Worm (Caenorhabditis elegans) whole organism, young adult: Measurements from ENCODE around the gene R05G6.5.

ENCODE experiments used
- B0261.1 ChIP-seq: sonication (generic microtip); optimal IDR thresholded peaks from 2 replicates; lab custom pipeline; 2016; ENCODE audit warnings: mild to moderate bottlenecking, missing genetic modification characterization, moderate library complexity, missing compliant biosample characterization
- B0336.3 ChIP-seq: fragments of 200-800 bp; sonication (Bioruptor generic); IDR thresholded peaks from 2 replicates; pipeline ENCODE4 v1.3.6; 2022; ENCODE audit warnings: missing genetic modification characterization, missing compliant biosample characterization
- F37B4.10 ChIP-seq: fragments of 200-800 bp; sonication (Bioruptor generic); IDR thresholded peaks from 2 replicates; pipeline ENCODE4 v1.3.6; 2022; ENCODE audit warnings: missing genetic modification characterization, missing compliant biosample characterization
- F55B11.4 ChIP-seq: sonication (generic microtip); optimal IDR thresholded peaks from 2 replicates; lab custom pipeline; 2016; ENCODE audit warnings: missing compliant biosample characterization, missing genetic modification characterization, borderline replicate concordance; ENCODE audit not compliant: insufficient read depth
- T26A5.8 ChIP-seq: sonication (generic microtip); optimal IDR thresholded peaks from 2 replicates; lab custom pipeline; 2016; ENCODE audit warnings: missing genetic modification characterization, missing compliant biosample characterization
- Y56A3A.18 ChIP-seq: fragments of 200-800 bp; sonication (Bioruptor generic); IDR thresholded peaks from 2 replicates; pipeline ENCODE4 v1.3.6; 2022; ENCODE audit warnings: missing genetic modification reagents, missing genetic modification characterization, missing compliant biosample characterization
- aptf-2 ChIP-seq: fragments of 200-800 bp; sonication (Bioruptor generic); conservative IDR thresholded peaks from 2 replicates; pipeline ENCODE4 v1.3.6; 2022; ENCODE audit warnings: missing genetic modification reagents, missing genetic modification characterization, missing compliant biosample characterization
- atf-7 ChIP-seq: sonication (generic microtip); optimal IDR thresholded peaks from 2 replicates; lab custom pipeline; 2017; ENCODE audit warnings: mild to moderate bottlenecking, missing genetic modification characterization, missing compliant biosample characterization
- attf-5 ChIP-seq: fragments of 200-800 bp; sonication (Bioruptor generic); optimal IDR thresholded peaks from 2 replicates; lab custom pipeline; 2018; ENCODE audit warnings: mild to moderate bottlenecking, missing genetic modification characterization, missing compliant biosample characterization
- ccch-3 ChIP-seq: fragments of 200-800 bp; sonication (Bioruptor generic); optimal IDR thresholded peaks from 2 replicates; lab custom pipeline; 2018; ENCODE audit warnings: mild to moderate bottlenecking, missing genetic modification characterization, missing compliant biosample characterization
- cebp-1 ChIP-seq, 2 experiments: fragments of 200-800 bp in 1 of 2; sonication (Bioruptor generic) in 1 of 2; sonication (generic microtip) in 1 of 2; IDR thresholded peaks in 1 of 2; optimal IDR thresholded peaks in 1 of 2; 2 replicates each; pipeline versions ENCODE4 v1.3.6 to Lab custom; 2017 to 2022; ENCODE audit warnings: missing compliant biosample characterization in 2 of 2, missing genetic modification characterization in 2 of 2, mild to moderate bottlenecking in 1 of 2, missing genetic modification reagents in 1 of 2, moderate library complexity in 1 of 2
- die-1 ChIP-seq: sonication (generic microtip); optimal IDR thresholded peaks from 2 replicates; lab custom pipeline; 2016; ENCODE audit warnings: missing genotype, mild to moderate bottlenecking, missing genetic modification characterization, missing compliant biosample characterization
- dpl-1 ChIP-seq: fragments of 150-350 bp; optimal IDR thresholded peaks from 2 replicates; lab custom pipeline; 2014; ENCODE audit warnings: missing biosample characterization, missing genetic modification reagents, missing genetic modification characterization
- efl-1 ChIP-seq: fragments of 150-350 bp; optimal IDR thresholded peaks from 2 replicates; lab custom pipeline; 2014; ENCODE audit warnings: missing biosample characterization, missing genetic modification reagents, missing genetic modification characterization
- egrh-3 ChIP-seq: fragments of 200-800 bp; sonication (Bioruptor generic); IDR thresholded peaks from 2 replicates; pipeline ENCODE4 v1.3.6; 2022; ENCODE audit warnings: missing genetic modification reagents, missing genetic modification characterization, missing compliant biosample characterization
- ekl-4 ChIP-seq: fragments of 200-800 bp; sonication (Bioruptor generic); IDR thresholded peaks from 2 replicates; pipeline ENCODE4 v1.3.6; 2022; ENCODE audit warnings: missing genetic modification reagents, missing genetic modification characterization, missing compliant biosample characterization
- gei-17 ChIP-seq: fragments of 200-800 bp; sonication (Bioruptor generic); optimal IDR thresholded peaks from 2 replicates; lab custom pipeline; 2018; ENCODE audit warnings: mild to moderate bottlenecking, missing genetic modification characterization, missing compliant biosample characterization
- him-1 ChIP-seq: sonication (generic microtip); optimal IDR thresholded peaks from 2 replicates; lab custom pipeline; 2016; ENCODE audit warnings: missing genotype, missing genetic modification reagents, missing genetic modification characterization, missing compliant biosample characterization
- hlh-12 ChIP-seq: sonication (generic microtip); optimal IDR thresholded peaks from 2 replicates; lab custom pipeline; 2016; ENCODE audit warnings: missing genetic modification characterization, missing compliant biosample characterization
- hlh-26 ChIP-seq: fragments of 200-800 bp; sonication (Bioruptor generic); conservative IDR thresholded peaks from 2 replicates; pipeline ENCODE4 v1.3.6; 2022; ENCODE audit warnings: missing genetic modification reagents, missing genetic modification characterization, missing compliant biosample characterization
- hrde-1 ChIP-seq: sonication (generic microtip); optimal IDR thresholded peaks from 2 replicates; lab custom pipeline; 2016; ENCODE audit warnings: missing genetic modification characterization, mild to moderate bottlenecking, missing compliant biosample characterization, moderate library complexity, missing genotype, missing genetic modification reagents, borderline replicate concordance
- lin-40 ChIP-seq: sonication (generic microtip); optimal IDR thresholded peaks from 2 replicates; lab custom pipeline; 2016; ENCODE audit warnings: missing genetic modification characterization, mild to moderate bottlenecking, missing compliant biosample characterization, missing genotype, missing genetic modification reagents
- madf-10 ChIP-seq: sonication (generic microtip); optimal IDR thresholded peaks from 2 replicates; lab custom pipeline; 2016; ENCODE audit warnings: mild to moderate bottlenecking, missing genetic modification characterization, missing compliant biosample characterization
- madf-8 ChIP-seq: fragments of 200-800 bp; sonication (Bioruptor generic); conservative IDR thresholded peaks from 2 replicates; pipeline ENCODE4 v1.3.6; 2022; ENCODE audit warnings: missing genetic modification reagents, missing genetic modification characterization, missing compliant biosample characterization
- mel-28 ChIP-seq: sonication (generic microtip); optimal IDR thresholded peaks from 2 replicates; lab custom pipeline; 2016; ENCODE audit warnings: borderline replicate concordance, mild to moderate bottlenecking, missing genetic modification characterization, missing compliant biosample characterization
- mes-4 ChIP-seq: sonication (generic microtip); optimal IDR thresholded peaks from 2 replicates; lab custom pipeline; 2016; ENCODE audit warnings: missing genotype, missing genetic modification characterization, missing compliant biosample characterization
- nhr-179 ChIP-seq: sonication (generic microtip); optimal IDR thresholded peaks from 2 replicates; lab custom pipeline; 2016; ENCODE audit warnings: mild to moderate bottlenecking, missing genetic modification characterization, missing compliant biosample characterization
- nhr-80 ChIP-seq: sonication (generic microtip); optimal IDR thresholded peaks from 2 replicates; lab custom pipeline; 2016; ENCODE audit warnings: missing genetic modification characterization, missing compliant biosample characterization
- pha-4 ChIP-seq: fragments of 150-350 bp; sonication (generic microtip); optimal IDR thresholded peaks from 2 replicates; lab custom pipeline; 2014; ENCODE audit warnings: missing biosample characterization, missing genetic modification reagents, missing genetic modification characterization
- rec-8 ChIP-seq, 2 experiments: sonication (generic microtip); optimal IDR thresholded peaks; 2 replicates each; lab custom pipeline; 2016; ENCODE audit warnings: mild to moderate bottlenecking in 2 of 2, missing genetic modification characterization in 2 of 2, missing genetic modification reagents in 2 of 2, missing genotype in 2 of 2, missing biosample characterization in 1 of 2, missing compliant biosample characterization in 1 of 2, moderate library complexity in 1 of 2
- repo-1 ChIP-seq: sonication (generic microtip); optimal IDR thresholded peaks from 2 replicates; lab custom pipeline; 2017; ENCODE audit warnings: mild to moderate bottlenecking, missing genetic modification characterization, missing compliant biosample characterization
- snpc-1.1 ChIP-seq: sonication (generic microtip); optimal IDR thresholded peaks from 2 replicates; lab custom pipeline; 2017; ENCODE audit warnings: missing genetic modification characterization, mild to moderate bottlenecking, missing compliant biosample characterization, antibody characterized with exemption, moderate library complexity, missing genotype, missing genetic modification reagents; ENCODE audit not compliant: insufficient read depth
- snpc-4 ChIP-seq, 5 experiments: fragments of 150-350 bp in 1 of 5; sonication (generic microtip) in 4 of 5; optimal IDR thresholded peaks; 2 replicates each; lab custom pipeline; 2014 to 2018; ENCODE audit warnings: missing genetic modification characterization in 5 of 5, missing biosample characterization in 3 of 5, antibody characterized with exemption in 2 of 5, mild to moderate bottlenecking in 2 of 5, missing compliant biosample characterization in 2 of 5, missing genotype in 2 of 5, moderate library complexity in 2 of 5, missing genetic modification reagents in 1 of 5
- somi-1 ChIP-seq: fragments of 200-800 bp; sonication (Bioruptor generic); optimal IDR thresholded peaks from 2 replicates; lab custom pipeline; 2018; ENCODE audit warnings: mild to moderate bottlenecking, missing genetic modification characterization, missing compliant biosample characterization
- sptf-2 ChIP-seq: fragments of 200-800 bp; sonication (Bioruptor generic); optimal IDR thresholded peaks from 2 replicates; lab custom pipeline; 2018; ENCODE audit warnings: mild to moderate bottlenecking, missing genetic modification characterization, missing compliant biosample characterization
- ztf-18 ChIP-seq: sonication (generic microtip); optimal IDR thresholded peaks from 2 replicates; lab custom pipeline; 2016; ENCODE audit warnings: missing genotype, mild to moderate bottlenecking, missing genetic modification characterization, missing compliant biosample characterization
- ztf-28 ChIP-seq: fragments of 200-800 bp; sonication (Bioruptor generic); IDR thresholded peaks from 2 replicates; pipeline ENCODE4 v1.3.6; 2022; ENCODE audit warnings: missing genetic modification reagents, missing genetic modification characterization, missing compliant biosample characterization

R05G6.5 gene

DNA sequence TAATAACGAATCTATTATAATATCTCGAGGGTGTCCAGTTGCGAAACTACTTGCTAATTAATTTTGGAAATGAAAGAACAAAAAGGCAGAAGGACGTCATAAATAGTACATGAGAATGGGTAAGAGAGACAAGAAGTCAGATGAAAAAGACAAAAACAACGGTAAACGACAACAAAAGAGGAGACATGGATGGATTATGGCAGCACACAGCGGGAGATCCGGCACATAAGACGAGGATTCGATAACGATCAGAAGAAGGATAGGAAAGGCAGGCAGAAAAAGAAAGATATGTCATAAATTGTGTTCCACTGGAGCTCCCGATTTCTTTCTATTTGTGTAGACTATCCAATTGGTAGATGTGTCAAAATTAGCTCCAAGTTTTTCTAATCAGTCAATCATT, 13.4 kb downstream of the R05G6.5 start:
- TF ChIP-seq nhr-80 (tag; lab: Kevin White, UChicago): no peak

DNA sequence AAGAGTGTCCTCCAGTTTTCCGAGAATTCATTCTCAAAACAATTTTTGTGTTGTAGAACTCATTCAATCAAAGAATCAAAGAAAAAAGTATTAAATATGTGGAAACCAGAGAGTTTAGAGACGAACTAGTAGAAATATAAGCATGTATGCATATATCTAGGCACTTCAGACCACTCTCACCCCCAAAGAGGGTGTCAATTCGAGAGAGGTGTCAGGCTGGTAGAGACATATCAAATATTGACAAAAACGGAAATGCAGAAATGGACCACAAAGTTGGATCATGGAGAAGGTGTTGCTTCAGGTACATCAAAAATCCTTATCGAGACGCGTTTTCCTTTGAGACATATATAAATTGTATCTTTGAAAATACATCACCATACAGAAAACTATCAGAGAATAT, 15.6 kb downstream of the R05G6.5 start:
- no peak for TF ChIP-seq egrh-3 (GFP tag; lab: Robert Waterston, UW)
- no peak for TF ChIP-seq nhr-179 (tag; lab: Kevin White, UChicago)
- no peak for TF ChIP-seq pha-4
- no peak for TF ChIP-seq lin-40 (tag; lab: Kevin White, UChicago)
- no peak for TF ChIP-seq cebp-1 (GFP tag; IDR thresholded peaks at IDR 0.05; lab: Robert Waterston, UW)
- no peak for TF ChIP-seq cebp-1 (tag; optimal IDR thresholded peaks at IDR 0.05; lab: Kevin White, UChicago)
- no peak for TF ChIP-seq hrde-1 (tag; lab: Kevin White, UChicago)

DNA sequence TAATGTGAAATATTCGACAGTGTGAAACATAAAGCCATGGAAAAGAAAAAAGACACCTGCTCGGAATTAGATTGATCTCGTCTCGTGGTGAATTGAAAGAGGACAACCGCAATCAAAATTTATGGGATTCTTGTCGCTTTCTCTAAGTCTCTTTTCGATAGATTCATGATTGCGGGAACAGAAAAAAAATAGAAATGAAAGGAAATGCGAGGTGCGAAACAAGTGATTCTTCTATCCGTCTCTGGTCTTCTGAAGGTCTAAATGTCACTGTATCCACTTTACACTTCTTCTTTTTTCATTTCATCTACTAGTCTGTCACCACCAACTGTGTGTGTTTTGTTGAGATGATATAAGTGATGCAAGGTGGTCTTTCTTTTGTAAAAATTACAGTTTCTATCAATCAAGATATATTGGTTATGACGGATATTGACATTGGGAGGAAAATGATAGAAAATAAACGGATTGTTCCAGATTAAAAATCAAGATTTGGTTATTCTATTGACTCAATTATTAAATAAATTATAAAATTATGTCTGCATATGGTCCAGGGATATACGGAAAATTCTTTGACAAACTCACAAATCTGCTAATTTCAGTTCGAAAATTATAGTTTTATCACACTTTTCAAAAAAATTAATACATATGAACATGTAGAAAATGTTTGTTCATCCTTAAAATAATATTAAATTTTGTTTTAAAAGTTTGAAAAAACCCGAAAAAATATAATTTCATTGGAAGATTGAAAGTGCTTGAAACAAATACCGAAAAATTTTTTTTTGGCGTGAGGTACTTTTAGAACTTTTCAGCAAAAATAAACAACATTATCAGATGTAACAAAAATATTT, 22.3 kb downstream of the R05G6.5 start:
- TF ChIP-seq mes-4 (tag; lab: Kevin White, UChicago) (no peak), madf-10 (tag; lab: Kevin White, UChicago) (no peak), ztf-28 (GFP tag; lab: Robert Waterston, UW) (no peak), snpc-1.1 (no peak), efl-1 (GFP tag; lab: Kevin White, UChicago) (no peak), aptf-2 (GFP tag; lab: Robert Waterston, UW) (no peak), atf-7 (no peak), dpl-1 (GFP tag; lab: Kevin White, UChicago) (no peak), repo-1 (tag; lab: Kevin White, UChicago) (no peak), ztf-18 (tag; lab: Kevin White, UChicago) (no peak), sptf-2 (GFP tag; lab: Kevin White, UChicago) (no peak), die-1 (tag; lab: Kevin White, UChicago) (no peak), hlh-12 (tag; lab: Kevin White, UChicago) (no peak), ekl-4 (GFP tag; lab: Robert Waterston, UW) (no peak), gei-17 (GFP tag; lab: Kevin White, UChicago) (no peak)

DNA sequence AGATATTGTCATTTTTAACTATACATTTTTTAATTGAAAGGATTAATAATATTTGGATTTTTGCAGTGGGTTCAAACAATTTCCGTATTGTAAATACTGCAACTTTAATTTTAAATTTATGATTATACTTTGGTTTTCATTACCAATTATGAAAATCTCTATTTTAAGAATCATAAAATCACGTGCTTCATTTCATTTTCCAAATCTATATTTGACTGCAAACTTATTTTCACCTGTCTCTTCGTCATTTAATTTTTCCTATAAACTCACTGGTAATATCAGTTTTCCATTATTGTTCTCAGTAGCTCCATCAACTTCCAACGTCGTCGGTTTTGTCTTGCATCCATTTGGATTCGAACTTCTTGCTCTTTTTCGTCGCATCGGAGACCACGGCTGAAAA, 24.2 kb downstream of the R05G6.5 start, which contains the start of gene R05G6.1:
Gene R05G6.1 (plus strand): TSS at position 301 of the 400 bp plus-strand sequence.
- TF ChIP-seq F55B11.4 (tag; lab: Kevin White, UChicago) (no peak), hlh-26 (GFP tag; lab: Robert Waterston, UW) (no peak), B0336.3 (GFP tag; lab: Robert Waterston, UW) (no peak), him-1 (no peak)

DNA sequence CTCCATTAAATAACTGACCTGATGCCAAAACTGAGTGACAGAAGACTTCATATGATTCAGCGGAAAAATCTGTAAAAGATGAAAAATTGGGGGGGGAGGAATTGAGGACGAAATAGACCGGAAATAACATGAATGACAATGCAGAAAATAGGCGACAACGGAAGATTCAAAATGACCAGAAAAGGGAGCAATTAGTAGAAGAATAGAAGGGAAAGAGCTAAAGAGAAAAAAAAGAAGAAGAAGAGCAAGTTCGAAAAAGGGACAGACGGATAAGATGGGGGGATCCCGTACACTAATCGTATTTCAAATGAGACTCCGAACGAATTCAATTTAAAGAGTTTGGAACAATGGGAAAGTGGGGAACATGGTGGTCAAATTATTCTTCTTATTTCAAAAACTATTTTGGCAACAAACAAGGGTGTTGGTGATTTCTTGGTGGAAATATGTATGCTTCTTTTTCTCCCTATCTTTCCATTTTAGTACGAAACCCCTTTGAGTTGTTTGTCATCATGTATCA, 34.4 kb downstream of the R05G6.5 start, which contains the start of gene R05G6.10:
Gene R05G6.10 (minus strand): TSS at position 51 of the 517 bp plus-strand sequence.
- TF ChIP-seq lin-40 (tag; lab: Kevin White, UChicago): no peak
- TF ChIP-seq B0261.1 (tag; lab: Kevin White, UChicago): no peak
- TF ChIP-seq somi-1 (GFP tag; lab: Kevin White, UChicago): no peak
- no peak for TF ChIP-seq attf-5 (GFP tag; lab: Kevin White, UChicago)
- no peak for TF ChIP-seq T26A5.8
- no peak for TF ChIP-seq Y56A3A.18 (GFP tag; lab: Robert Waterston, UW)
- TF ChIP-seq madf-8: no peak
- TF ChIP-seq mel-28 (tag; lab: Kevin White, UChicago): no peak
- no peak for TF ChIP-seq B0336.3 (GFP tag; lab: Robert Waterston, UW)
- TF ChIP-seq snpc-4 (GFP tag; optimal IDR thresholded peaks at IDR 0.05; lab: Kevin White, UChicago): no peak
- no peak for TF ChIP-seq snpc-4 (tag; optimal IDR thresholded peaks at IDR 0.05; lab: Kevin White, UChicago)
- TF ChIP-seq rec-8 (tag; optimal IDR thresholded peaks at IDR 0.05; lab: Kevin White, UChicago): no peak
- TF ChIP-seq ccch-3 (GFP tag; lab: Kevin White, UChicago): no peak
- TF ChIP-seq F37B4.10 (GFP tag; lab: Robert Waterston, UW): no peak
